Fruit fly (Drosophila melanogaster): Measurements from ENCODE around the gene CG31643.
A peak's percentile ranks its signal among the peaks of the same experiment; 100 is the strongest.

Gene CG31643

dm6 chr2L:6024345-6024907, 13.5 kb upstream of the CG31643 start, which contains the start of gene CG9107 (continued):
- TF ChIP-seq Poxn (GFP tag; IDR thresholded peaks at IDR 0.05) (no peak), az2 (GFP tag; optimal IDR thresholded peaks at IDR 0.05) (no peak), Opbp (GFP tag; IDR thresholded peaks at IDR 0.05; ENCODE audit: partially characterized antibody) (no peak), Atf-2 (GFP tag; optimal IDR thresholded peaks at IDR 0.05) (no peak), eve (GFP tag; optimal IDR thresholded peaks at IDR 0.05) (no peak), wor (GFP tag; IDR thresholded peaks at IDR 0.05) (no peak), CG12659 (GFP tag; optimal IDR thresholded peaks at IDR 0.05) (peak; percentile 10), jumu (GFP tag; optimal IDR thresholded peaks at IDR 0.05) (no peak), Trl (optimal IDR thresholded peaks at IDR 0.05) (no peak), Trl (GFP tag; optimal IDR thresholded peaks at IDR 0.05) (no peak), Lpt (GFP tag; optimal IDR thresholded peaks at IDR 0.05) (no peak), CG9932 (GFP tag; IDR thresholded peaks at IDR 0.05) (no peak), Gug (GFP tag; IDR thresholded peaks at IDR 0.05) (no peak), psq (GFP tag; optimal IDR thresholded peaks at IDR 0.05) (no peak), CG8089 (GFP tag; optimal IDR thresholded peaks at IDR 0.05) (no peak), CG17361 (GFP tag; IDR thresholded peaks at IDR 0.05) (no peak), CG15514 (GFP tag; optimal IDR thresholded peaks at IDR 0.05) (peak; percentile 39), pho (GFP tag; optimal IDR thresholded peaks at IDR 0.05) (no peak), esg (GFP tag; conservative IDR thresholded peaks at IDR 0.05) (no peak), CG1792 (GFP tag; optimal IDR thresholded peaks at IDR 0.05) (no peak), jigr1 (GFP tag; IDR thresholded peaks at IDR 0.05) (no peak), CG11398 (GFP tag; optimal IDR thresholded peaks at IDR 0.05) (no peak), gce (GFP tag; IDR thresholded peaks at IDR 0.05) (no peak), Jarid2 (GFP tag; optimal IDR thresholded peaks at IDR 0.05) (no peak), ac (GFP tag; optimal IDR thresholded peaks at IDR 0.05) (no peak), HLH54F (GFP tag; optimal IDR thresholded peaks at IDR 0.05) (no peak), al (GFP tag; IDR thresholded peaks at IDR 0.05) (no peak), CG30431 (GFP tag; optimal IDR thresholded peaks at IDR 0.05) (no peak), Pdp1 (GFP tag; optimal IDR thresholded peaks at IDR 0.05) (peak in 1 of 2 experiments; percentile 34), CG15696 (tag; optimal IDR thresholded peaks at IDR 0.05) (no peak), her (GFP tag; optimal IDR thresholded peaks at IDR 0.05) (no peak), CG1647 (GFP tag; optimal IDR thresholded peaks at IDR 0.05) (no peak), cad (GFP tag; optimal IDR thresholded peaks at IDR 0.05) (no peak), CG12391 (tag; optimal IDR thresholded peaks at IDR 0.05) (no peak), tll (GFP tag; optimal IDR thresholded peaks at IDR 0.05) (no peak), CG7372 (GFP tag; IDR thresholded peaks at IDR 0.05) (no peak), Doc2 (GFP tag; IDR thresholded peaks at IDR 0.05) (no peak), CG13287 (GFP tag; IDR thresholded peaks at IDR 0.05; ENCODE audit: partially characterized antibody) (peak; percentile 32; the same call in 1 of the 2 replicates), zfh1 (GFP tag; IDR thresholded peaks at IDR 0.05) (no peak), hkb (optimal IDR thresholded peaks at IDR 0.05) (no peak), hkb (GFP tag; IDR thresholded peaks at IDR 0.05) (no peak), CG6654 (GFP tag; optimal IDR thresholded peaks at IDR 0.05) (no peak), ase (GFP tag; IDR thresholded peaks at IDR 0.05) (no peak), H2.0 (GFP tag; IDR thresholded peaks at IDR 0.05) (no peak), CG12942 (GFP tag; optimal IDR thresholded peaks at IDR 0.05) (no peak), CG11085 (GFP tag; IDR thresholded peaks at IDR 0.05) (no peak), sd (tag; optimal IDR thresholded peaks at IDR 0.05) (no peak), nmo (GFP tag; optimal IDR thresholded peaks at IDR 0.05) (no peak), crc (GFP tag; optimal IDR thresholded peaks at IDR 0.05) (no peak), CG13624 (GFP tag; optimal IDR thresholded peaks at IDR 0.05) (no peak), CG1832 (GFP tag; optimal IDR thresholded peaks at IDR 0.05) (no peak), zfh2 (GFP tag; optimal IDR thresholded peaks at IDR 0.05) (no peak), CG43689 (GFP tag; IDR thresholded peaks at IDR 0.05) (no peak)

Measured in whole organism, embryonic.